Worm (Caenorhabditis elegans) whole organism, young adult: Measurements from ENCODE around the gene C24D10.6.

ENCODE experiments used
- D2030.7 ChIP-seq: fragments of 200-800 bp; sonication (Bioruptor generic); IDR thresholded peaks from 2 replicates; pipeline ENCODE4 v1.3.6; 2022; ENCODE audit warnings: missing genetic modification reagents, missing genetic modification characterization, missing compliant biosample characterization
- F10E7.11 ChIP-seq: sonication (generic microtip); optimal IDR thresholded peaks from 2 replicates; lab custom pipeline; 2017; ENCODE audit warnings: mild to moderate bottlenecking, missing genetic modification characterization, moderate library complexity, missing compliant biosample characterization
- F23B12.7 ChIP-seq: sonication (generic microtip); optimal IDR thresholded peaks from 2 replicates; lab custom pipeline; 2017; ENCODE audit warnings: missing genetic modification characterization, mild to moderate bottlenecking, missing compliant biosample characterization, antibody characterized with exemption, moderate library complexity; ENCODE audit not compliant: insufficient read depth
- F57C9.4 ChIP-seq: sonication (generic microtip); optimal IDR thresholded peaks from 2 replicates; lab custom pipeline; 2017; ENCODE audit warnings: mild to moderate bottlenecking, missing genetic modification characterization, missing compliant biosample characterization
- T07F8.4 ChIP-seq: sonication (generic microtip); optimal IDR thresholded peaks from 2 replicates; lab custom pipeline; 2016; ENCODE audit warnings: mild to moderate bottlenecking, missing genetic modification characterization, moderate library complexity, missing compliant biosample characterization
- Y53F4B.3 ChIP-seq: fragments of 200-800 bp; sonication (Bioruptor generic); IDR thresholded peaks from 2 replicates; pipeline ENCODE4 v1.3.6; 2022; ENCODE audit warnings: missing genetic modification reagents, missing genetic modification characterization, missing compliant biosample characterization
- ama-1 ChIP-seq, 3 experiments: fragments of 150-350 bp in 1 of 3; sonication (generic microtip) in 2 of 3; optimal IDR thresholded peaks; 2 replicates each; lab custom pipeline; 2014 to 2018; ENCODE audit warnings: missing biosample characterization in 2 of 3, missing genetic modification characterization in 2 of 3, missing genetic modification reagents in 2 of 3
- aptf-2 ChIP-seq: fragments of 200-800 bp; sonication (Bioruptor generic); conservative IDR thresholded peaks from 2 replicates; pipeline ENCODE4 v1.3.6; 2022; ENCODE audit warnings: missing genetic modification reagents, missing genetic modification characterization, missing compliant biosample characterization
- aptf-3 ChIP-seq: fragments of 200-800 bp; sonication (Bioruptor generic); IDR thresholded peaks from 2 replicates; pipeline ENCODE4 v1.3.6; 2022; ENCODE audit warnings: missing genetic modification characterization, missing compliant biosample characterization
- cebp-1 ChIP-seq, 2 experiments: fragments of 200-800 bp in 1 of 2; sonication (Bioruptor generic) in 1 of 2; sonication (generic microtip) in 1 of 2; IDR thresholded peaks in 1 of 2; optimal IDR thresholded peaks in 1 of 2; 2 replicates each; pipeline versions ENCODE4 v1.3.6 to Lab custom; 2017 to 2022; ENCODE audit warnings: missing compliant biosample characterization in 2 of 2, missing genetic modification characterization in 2 of 2, mild to moderate bottlenecking in 1 of 2, missing genetic modification reagents in 1 of 2, moderate library complexity in 1 of 2
- ceh-27 ChIP-seq: fragments of 200-800 bp; sonication (Bioruptor generic); optimal IDR thresholded peaks from 2 replicates; lab custom pipeline; 2018; ENCODE audit warnings: mild to moderate bottlenecking, missing genetic modification characterization, moderate library complexity, missing compliant biosample characterization
- ceh-40 ChIP-seq: fragments of 200-800 bp; sonication (Bioruptor generic); IDR thresholded peaks from 2 replicates; pipeline ENCODE4 v1.3.6; 2022; ENCODE audit warnings: missing genetic modification characterization, missing compliant biosample characterization
- ceh-79 ChIP-seq: sonication (generic microtip); optimal IDR thresholded peaks from 2 replicates; lab custom pipeline; 2017; ENCODE audit warnings: mild to moderate bottlenecking, missing genetic modification characterization, missing compliant biosample characterization
- ceh-91 ChIP-seq: fragments of 200-800 bp; sonication (Bioruptor generic); IDR thresholded peaks from 2 replicates; pipeline ENCODE4 v1.3.6; 2022; ENCODE audit warnings: missing genetic modification reagents, missing genetic modification characterization, missing compliant biosample characterization
- dox-1 ChIP-seq: fragments of 200-800 bp; sonication (Bioruptor generic); IDR thresholded peaks from 2 replicates; pipeline ENCODE4 v1.3.6; 2022; ENCODE audit warnings: missing genetic modification reagents, missing genetic modification characterization, missing compliant biosample characterization
- dpl-1 ChIP-seq: fragments of 150-350 bp; optimal IDR thresholded peaks from 2 replicates; lab custom pipeline; 2014; ENCODE audit warnings: missing biosample characterization, missing genetic modification reagents, missing genetic modification characterization
- efl-1 ChIP-seq: fragments of 150-350 bp; optimal IDR thresholded peaks from 2 replicates; lab custom pipeline; 2014; ENCODE audit warnings: missing biosample characterization, missing genetic modification reagents, missing genetic modification characterization
- egrh-3 ChIP-seq: fragments of 200-800 bp; sonication (Bioruptor generic); IDR thresholded peaks from 2 replicates; pipeline ENCODE4 v1.3.6; 2022; ENCODE audit warnings: missing genetic modification reagents, missing genetic modification characterization, missing compliant biosample characterization
- fkh-3 ChIP-seq: sonication (generic microtip); optimal IDR thresholded peaks from 2 replicates; lab custom pipeline; 2016; ENCODE audit warnings: mild to moderate bottlenecking, missing genetic modification characterization, missing compliant biosample characterization
- hsf-1 ChIP-seq: fragments of 200-800 bp; sonication (Bioruptor generic); IDR thresholded peaks from 2 replicates; pipeline ENCODE4 v1.3.6; 2022; ENCODE audit warnings: missing genetic modification reagents, missing genetic modification characterization, missing compliant biosample characterization
- lag-1 ChIP-seq: fragments of 200-800 bp; sonication (Bioruptor generic); IDR thresholded peaks from 2 replicates; pipeline ENCODE4 v1.3.6; 2022; ENCODE audit warnings: missing genetic modification reagents, missing genetic modification characterization, missing compliant biosample characterization
- let-526 ChIP-seq: fragments of 200-800 bp; sonication (Bioruptor generic); IDR thresholded peaks from 2 replicates; pipeline ENCODE4 v1.3.6; 2022; ENCODE audit warnings: missing genetic modification reagents, missing genetic modification characterization, missing compliant biosample characterization
- let-607 ChIP-seq, 2 experiments: fragments of 200-800 bp in 1 of 2; sonication (Bioruptor generic) in 1 of 2; sonication (generic microtip) in 1 of 2; optimal IDR thresholded peaks; 2 replicates each; lab custom pipeline; 2016 to 2018; ENCODE audit warnings: mild to moderate bottlenecking in 2 of 2, missing compliant biosample characterization in 2 of 2, missing genetic modification characterization in 2 of 2, moderate library complexity in 2 of 2, missing genotype in 1 of 2
- madf-3 ChIP-seq: fragments of 200-800 bp; sonication (Bioruptor generic); IDR thresholded peaks from 2 replicates; pipeline ENCODE4 v1.3.6; 2022; ENCODE audit warnings: missing genetic modification reagents, missing genetic modification characterization, missing compliant biosample characterization
- mxl-1 ChIP-seq: sonication (generic microtip); optimal IDR thresholded peaks from 2 replicates; lab custom pipeline; 2016; ENCODE audit warnings: missing genetic modification characterization, missing compliant biosample characterization
- nhr-27 ChIP-seq: fragments of 200-800 bp; sonication (Bioruptor generic); optimal IDR thresholded peaks from 2 replicates; lab custom pipeline; 2018; ENCODE audit warnings: mild to moderate bottlenecking, missing genetic modification characterization, moderate library complexity, missing compliant biosample characterization
- nhr-80 ChIP-seq: sonication (generic microtip); optimal IDR thresholded peaks from 2 replicates; lab custom pipeline; 2016; ENCODE audit warnings: missing genetic modification characterization, missing compliant biosample characterization
- sea-2 ChIP-seq: fragments of 200-800 bp; sonication (Bioruptor generic); IDR thresholded peaks from 2 replicates; pipeline ENCODE4 v1.3.6; 2022; ENCODE audit warnings: missing genetic modification characterization, missing compliant biosample characterization
- snpc-3.4 ChIP-seq: sonication (generic microtip); optimal IDR thresholded peaks from 2 replicates; lab custom pipeline; 2017; ENCODE audit warnings: missing genetic modification characterization, mild to moderate bottlenecking, missing compliant biosample characterization, antibody characterized with exemption, moderate library complexity, missing genotype, missing genetic modification reagents
- snpc-4 ChIP-seq, 5 experiments: fragments of 150-350 bp in 1 of 5; sonication (generic microtip) in 4 of 5; optimal IDR thresholded peaks; 2 replicates each; lab custom pipeline; 2014 to 2018; ENCODE audit warnings: missing genetic modification characterization in 5 of 5, missing biosample characterization in 3 of 5, antibody characterized with exemption in 2 of 5, mild to moderate bottlenecking in 2 of 5, missing compliant biosample characterization in 2 of 5, missing genotype in 2 of 5, moderate library complexity in 2 of 5, missing genetic modification reagents in 1 of 5
- unc-130 ChIP-seq: sonication (generic microtip); optimal IDR thresholded peaks from 2 replicates; lab custom pipeline; 2016; ENCODE audit warnings: missing genetic modification reagents, missing genetic modification characterization, missing compliant biosample characterization
- zim-3 ChIP-seq: sonication (generic microtip); optimal IDR thresholded peaks from 2 replicates; lab custom pipeline; 2017; ENCODE audit warnings: mild to moderate bottlenecking, missing genetic modification characterization, moderate library complexity, missing compliant biosample characterization
- ztf-18 ChIP-seq: sonication (generic microtip); optimal IDR thresholded peaks from 2 replicates; lab custom pipeline; 2016; ENCODE audit warnings: missing genotype, mild to moderate bottlenecking, missing genetic modification characterization, missing compliant biosample characterization
- ztf-26 ChIP-seq: sonication (generic microtip); optimal IDR thresholded peaks from 2 replicates; lab custom pipeline; 2017; ENCODE audit warnings: missing genetic modification characterization, missing compliant biosample characterization
- ztf-28 ChIP-seq: fragments of 200-800 bp; sonication (Bioruptor generic); IDR thresholded peaks from 2 replicates; pipeline ENCODE4 v1.3.6; 2022; ENCODE audit warnings: missing genetic modification reagents, missing genetic modification characterization, missing compliant biosample characterization
- ztf-6 ChIP-seq: fragments of 200-800 bp; sonication (Bioruptor generic); IDR thresholded peaks from 2 replicates; pipeline ENCODE4 v1.3.6; 2022; ENCODE audit warnings: missing genetic modification reagents, missing genetic modification characterization, missing compliant biosample characterization

C24D10.6 gene

ce11 chrIV:5133791-5134370 lies 26.2 kb downstream of the C24D10.6 start:
- peak; percentile 52 for TF ChIP-seq nhr-80 (tag; lab: Kevin White, UChicago)
- no peak for TF ChIP-seq unc-130
- TF ChIP-seq let-607 (tag; optimal IDR thresholded peaks at IDR 0.05; lab: Kevin White, UChicago) = peak; percentile 22 to 77

- TF ChIP-seq ztf-26 (no peak), snpc-4 (GFP tag; optimal IDR thresholded peaks at IDR 0.05; lab: Kevin White, UChicago) (no peak), snpc-4 (tag; optimal IDR thresholded peaks at IDR 0.05; lab: Kevin White, UChicago) (no peak), Y53F4B.3 (GFP tag; lab: Robert Waterston, UW) (no peak), snpc-3.4 (tag; lab: Kevin White, UChicago) (no peak)
- TF ChIP-seq, all 124 proteins: peak for 0
Measured at ce11 chrIV:5131781-5132180, 28.3 kb downstream of the C24D10.6 start.

- TF ChIP-seq nhr-27 (tag; lab: Kevin White, UChicago) (no peak), efl-1 (no peak), zim-3 (tag; lab: Kevin White, UChicago) (no peak), hsf-1 (GFP tag; lab: Robert Waterston, UW) (no peak), F10E7.11 (tag; lab: Kevin White, UChicago) (no peak), ztf-18 (no peak), aptf-3 (GFP tag; lab: Robert Waterston, UW) (no peak), sea-2 (no peak), D2030.7 (GFP tag; lab: Robert Waterston, UW) (no peak), cebp-1 (GFP tag; IDR thresholded peaks at IDR 0.05; lab: Robert Waterston, UW) (no peak), cebp-1 (tag; optimal IDR thresholded peaks at IDR 0.05; lab: Kevin White, UChicago) (no peak), dpl-1 (no peak), ztf-28 (GFP tag; lab: Robert Waterston, UW) (no peak), let-526 (GFP tag; lab: Robert Waterston, UW) (no peak), lag-1 (no peak), dox-1 (GFP tag; lab: Robert Waterston, UW) (no peak), aptf-2 (GFP tag; lab: Robert Waterston, UW) (no peak), mxl-1 (tag; lab: Kevin White, UChicago) (no peak), ceh-27 (no peak), F23B12.7 (tag; lab: Kevin White, UChicago) (no peak)
Measured at ce11 chrIV:5121995-5122394, 38.1 kb downstream of the C24D10.6 start, which contains the start of gene tkr-3. Gene tkr-3 (minus strand): TSS chrIV:5122095.

ce11 chrIV:5111533-5111932 lies 48.5 kb downstream of the C24D10.6 start, which contains the start of gene AC7.3:
Gene AC7.3 (plus strand): TSS chrIV:5111833.
- TF ChIP-seq F57C9.4 (tag; lab: Kevin White, UChicago) = no peak
- TF ChIP-seq egrh-3 = no peak
- no peak for TF ChIP-seq T07F8.4 (tag; lab: Kevin White, UChicago)
- no peak for TF ChIP-seq ama-1 (optimal IDR thresholded peaks at IDR 0.05; lab: Kevin White, UChicago)
- TF ChIP-seq ama-1 (GFP tag; optimal IDR thresholded peaks at IDR 0.05; lab: Kevin White, UChicago) = no peak
- no peak for TF ChIP-seq ceh-91
- TF ChIP-seq ceh-79 (tag; lab: Kevin White, UChicago) = no peak
- TF ChIP-seq ceh-40 (GFP tag; lab: Robert Waterston, UW) = no peak
- TF ChIP-seq nhr-80 (tag; lab: Kevin White, UChicago) = no peak
- no peak for TF ChIP-seq Y53F4B.3 (GFP tag; lab: Robert Waterston, UW)
- TF ChIP-seq madf-3 (GFP tag; lab: Robert Waterston, UW) = no peak
- TF ChIP-seq ztf-6 = no peak
- TF ChIP-seq fkh-3 (tag; lab: Kevin White, UChicago) = no peak
